Fruit fly (Drosophila melanogaster): ENCODE results near the gene Pfdn2.

DNA sequence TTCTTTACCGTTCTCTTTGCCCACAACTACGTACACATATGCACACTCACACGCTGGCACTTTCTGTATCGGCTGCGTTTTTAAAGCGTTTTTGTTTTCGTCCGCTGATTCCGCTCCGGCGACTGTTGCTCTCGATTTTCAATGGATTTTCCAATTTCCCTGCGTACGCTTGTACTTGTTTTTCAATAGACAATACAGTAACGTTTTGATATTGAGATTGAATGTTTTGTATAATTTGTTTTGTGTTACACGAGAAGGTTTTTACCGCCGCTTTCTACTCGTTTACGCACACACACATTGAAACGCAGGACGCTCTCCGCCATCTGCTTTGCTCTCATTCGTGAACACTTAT is 18.4 kb upstream of the Pfdn2 start:
- TF ChIP-seq CG3919 (GFP tag; optimal IDR thresholded peaks at IDR 0.05) (no peak), salr (GFP tag; optimal IDR thresholded peaks at IDR 0.05) (no peak), svp (GFP tag) (no peak), CG16779 (tag; optimal IDR thresholded peaks at IDR 0.05) (no peak), Sox15 (GFP tag; optimal IDR thresholded peaks at IDR 0.05) (no peak), OdsH (GFP tag; optimal IDR thresholded peaks at IDR 0.05) (no peak), cyc (GFP tag; optimal IDR thresholded peaks at IDR 0.05) (no peak), CG10631 (GFP tag; optimal IDR thresholded peaks at IDR 0.05) (no peak), spab (GFP tag; optimal IDR thresholded peaks at IDR 0.05) (no peak), fd59A (GFP tag; optimal IDR thresholded peaks at IDR 0.05) (no peak)
